Fruit fly (Drosophila melanogaster) whole organism, adult: Measurements from ENCODE around the gene Burs.
A peak's percentile ranks its signal among the peaks of the same experiment; 100 is the strongest.

Experiments
- CG11617 ChIP-seq: fragments of 200-800 bp; sonication (Bioruptor generic); optimal IDR thresholded peaks from 2 replicates; lab custom pipeline; 2017; ENCODE audit warnings: mild to moderate bottlenecking, missing biosample characterization, missing genetic modification reagents, missing genetic modification characterization
- CG12768 ChIP-seq: fragments of 200-800 bp; sonication (Bioruptor generic); optimal IDR thresholded peaks from 2 replicates; lab custom pipeline; 2017; ENCODE audit warnings: missing biosample characterization, missing genetic modification characterization, mild to moderate bottlenecking, moderate library complexity, missing genetic modification reagents
- CG14711 ChIP-seq: fragments of 200-800 bp; sonication (Bioruptor generic); optimal IDR thresholded peaks from 2 replicates; lab custom pipeline; 2018; ENCODE audit warnings: missing biosample characterization, mild to moderate bottlenecking, missing genetic modification characterization, moderate library complexity
- CG1620 ChIP-seq: fragments of 200-800 bp; sonication (Bioruptor generic); optimal IDR thresholded peaks from 2 replicates; lab custom pipeline; 2016; ENCODE audit warnings: missing biosample characterization, missing genetic modification characterization
- CG33017 ChIP-seq: fragments of 200-800 bp; sonication (Bioruptor generic); optimal IDR thresholded peaks from 2 replicates; lab custom pipeline; 2018; ENCODE audit warnings: missing biosample characterization, mild to moderate bottlenecking, missing genetic modification characterization, moderate library complexity
- CG5204 ChIP-seq: fragments of 200-800 bp; sonication (Bioruptor generic); optimal IDR thresholded peaks from 2 replicates; lab custom pipeline; 2016; ENCODE audit warnings: missing biosample characterization, missing genetic modification characterization
- CG7045 ChIP-seq: fragments of 200-800 bp; sonication (Bioruptor generic); optimal IDR thresholded peaks from 2 replicates; lab custom pipeline; 2017; ENCODE audit warnings: missing biosample characterization, mild to moderate bottlenecking, missing genetic modification characterization
- CG7101 ChIP-seq: fragments of 200-800 bp; sonication (Bioruptor generic); optimal IDR thresholded peaks from 2 replicates; lab custom pipeline; 2018; ENCODE audit warnings: missing biosample characterization, mild to moderate bottlenecking, missing genetic modification characterization, moderate library complexity
- Clk ChIP-seq: fragments of 200-800 bp; sonication (Bioruptor generic); optimal IDR thresholded peaks from 2 replicates; lab custom pipeline; 2017; ENCODE audit warnings: missing biosample characterization, missing genetic modification characterization
- Crg-1 ChIP-seq: fragments of 200-800 bp; sonication (Bioruptor generic); optimal IDR thresholded peaks from 2 replicates; lab custom pipeline; 2016; ENCODE audit warnings: missing biosample characterization, missing genetic modification characterization
- Hr96 ChIP-seq: fragments of 200-800 bp; sonication (Bioruptor generic); optimal IDR thresholded peaks from 2 replicates; lab custom pipeline; 2016; ENCODE audit warnings: missing biosample characterization, missing genetic modification characterization
- Mnt ChIP-seq: fragments of 200-800 bp; sonication (Bioruptor generic); optimal IDR thresholded peaks from 2 replicates; lab custom pipeline; 2016; ENCODE audit warnings: missing biosample characterization, mild to moderate bottlenecking, missing genetic modification characterization
- bab1 ChIP-seq: fragments of 200-800 bp; sonication (Bioruptor generic); optimal IDR thresholded peaks from 3 replicates; lab custom pipeline; 2019; ENCODE audit warnings: missing biosample characterization, mild to moderate bottlenecking, missing genetic modification characterization, moderate library complexity
- cic ChIP-seq: fragments of 200-800 bp; sonication (Bioruptor generic); optimal IDR thresholded peaks from 2 replicates; lab custom pipeline; 2017; ENCODE audit warnings: missing biosample characterization, mild to moderate bottlenecking, missing genetic modification characterization, moderate library complexity
- cnc ChIP-seq, 2 experiments: fragments of >200 bp; optimal IDR thresholded peaks; 2 replicates each; lab custom pipeline; 2017
- kay ChIP-seq: fragments of 200-800 bp; sonication (Bioruptor generic); peaks from one replicate; lab custom pipeline; 2016; ENCODE audit warnings: missing biosample characterization, missing genetic modification characterization, borderline replicate concordance
- ovo ChIP-seq: fragments of 200-800 bp; sonication (Bioruptor generic); optimal IDR thresholded peaks from 2 replicates; lab custom pipeline; 2016; ENCODE audit warnings: missing biosample characterization, missing genetic modification characterization
- pad ChIP-seq: fragments of 200-800 bp; sonication (Bioruptor generic); optimal IDR thresholded peaks from 3 replicates; lab custom pipeline; 2017; ENCODE audit warnings: missing biosample characterization, missing genetic modification characterization, mild to moderate bottlenecking, moderate library complexity, missing genetic modification reagents
- tj ChIP-seq: fragments of 200-800 bp; sonication (Bioruptor generic); optimal IDR thresholded peaks from 3 replicates; lab custom pipeline; 2017; ENCODE audit warnings: missing biosample characterization, mild to moderate bottlenecking, missing genetic modification characterization, moderate library complexity
- toe ChIP-seq: fragments of 200-800 bp; sonication (Bioruptor generic); optimal IDR thresholded peaks from 2 replicates; lab custom pipeline; 2016; ENCODE audit warnings: missing biosample characterization, missing genetic modification characterization

The Burs gene

dm6 chr3R:21769218-21769617 is at the start of gene Burs:
Gene Burs (plus strand): TSS chr3R:21769518.
- no peak for TF ChIP-seq CG7101 (tag; lab: Kevin White, UChicago)
- TF ChIP-seq tj = no peak
- no peak for TF ChIP-seq CG33017 (tag; lab: Kevin White, UChicago)
- TF ChIP-seq CG7045 (GFP tag; lab: Kevin White, UChicago) = no peak
- no peak for TF ChIP-seq kay (GFP tag; lab: Kevin White, UChicago)
- TF ChIP-seq cic (GFP tag; lab: Kevin White, UChicago) = no peak
- TF ChIP-seq CG11617 (GFP tag; lab: Kevin White, UChicago) = no peak
- no peak for TF ChIP-seq CG5204
- no peak for TF ChIP-seq bab1 (GFP tag; lab: Kevin White, UChicago)
- TF ChIP-seq toe (GFP tag; lab: Kevin White, UChicago) = no peak
- no peak for TF ChIP-seq Hr96 (GFP tag; lab: Kevin White, UChicago)
- no peak for TF ChIP-seq Clk (GFP tag; lab: Kevin White, UChicago)
- TF ChIP-seq pad (GFP tag; lab: Kevin White, UChicago) = no peak
- no peak for TF ChIP-seq CG1620 (GFP tag; lab: Kevin White, UChicago)
- TF ChIP-seq CG14711 (tag; lab: Kevin White, UChicago) = no peak
- no peak for TF ChIP-seq cnc (optimal IDR thresholded peaks at IDR 0.05; lab: Kevin White, UChicago)
- TF ChIP-seq CG12768 (GFP tag; lab: Kevin White, UChicago) = no peak
- TF ChIP-seq Crg-1 (GFP tag; lab: Kevin White, UChicago) = no peak

dm6 chr3R:21719934-21720431 is 49.3 kb upstream of the Burs start:
- peak; percentile 3 for TF ChIP-seq CG11617 (GFP tag; lab: Kevin White, UChicago)
- no peak for TF ChIP-seq toe (GFP tag; lab: Kevin White, UChicago)
- TF ChIP-seq ovo (GFP tag; lab: Kevin White, UChicago) = no peak
- peak; percentile 45 for TF ChIP-seq CG7101 (tag; lab: Kevin White, UChicago)
- TF ChIP-seq tj = no peak
- TF ChIP-seq Mnt (GFP tag; lab: Kevin White, UChicago) = no peak
- peak; percentile 16 for TF ChIP-seq CG5204
- TF ChIP-seq bab1 (GFP tag; lab: Kevin White, UChicago) = peak; percentile 30
- peak; percentile 15 for TF ChIP-seq pad (GFP tag; lab: Kevin White, UChicago)
- TF ChIP-seq cnc (optimal IDR thresholded peaks at IDR 0.05; lab: Kevin White, UChicago) = no peak
- peak; percentile 15 for TF ChIP-seq CG14711 (tag; lab: Kevin White, UChicago)
- peak; percentile 28 for TF ChIP-seq CG7045 (GFP tag; lab: Kevin White, UChicago)
- TF ChIP-seq cic (GFP tag; lab: Kevin White, UChicago) = no peak

- TF ChIP-seq bab1 (GFP tag; lab: Kevin White, UChicago) (no peak), CG14711 (tag; lab: Kevin White, UChicago) (no peak), toe (GFP tag; lab: Kevin White, UChicago) (no peak), Clk (GFP tag; lab: Kevin White, UChicago) (no peak), cnc (optimal IDR thresholded peaks at IDR 0.05; lab: Kevin White, UChicago) (no peak), CG7101 (tag; lab: Kevin White, UChicago) (no peak), tj (no peak), Hr96 (GFP tag; lab: Kevin White, UChicago) (no peak), kay (GFP tag; lab: Kevin White, UChicago) (no peak)
These were observed 46.9 kb upstream of the Burs start for dm6 chr3R:21722457-21722856.

dm6 chr3R:21726593-21726992 is 42.7 kb upstream of the Burs start:
- TF ChIP-seq CG14711 (tag; lab: Kevin White, UChicago) = no peak
- no peak for TF ChIP-seq CG12768 (GFP tag; lab: Kevin White, UChicago)
- no peak for TF ChIP-seq kay (GFP tag; lab: Kevin White, UChicago)
- TF ChIP-seq ovo (GFP tag; lab: Kevin White, UChicago) = no peak
- TF ChIP-seq Mnt (GFP tag; lab: Kevin White, UChicago) = no peak
- no peak for TF ChIP-seq toe (GFP tag; lab: Kevin White, UChicago)
- TF ChIP-seq tj = no peak
- TF ChIP-seq CG7045 (GFP tag; lab: Kevin White, UChicago) = no peak
- TF ChIP-seq cic (GFP tag; lab: Kevin White, UChicago) = no peak
- TF ChIP-seq cnc (optimal IDR thresholded peaks at IDR 0.05; lab: Kevin White, UChicago) = no peak
- TF ChIP-seq Clk (GFP tag; lab: Kevin White, UChicago) = no peak
- TF ChIP-seq Hr96 (GFP tag; lab: Kevin White, UChicago) = no peak

dm6 chr3R:21730955-21731354 is 38.4 kb upstream of the Burs start:
- TF ChIP-seq Clk (GFP tag; lab: Kevin White, UChicago) (no peak), tj (no peak), CG5204 (no peak), Crg-1 (GFP tag; lab: Kevin White, UChicago) (no peak), Hr96 (GFP tag; lab: Kevin White, UChicago) (no peak), CG7045 (GFP tag; lab: Kevin White, UChicago) (no peak), CG11617 (GFP tag; lab: Kevin White, UChicago) (no peak), kay (GFP tag; lab: Kevin White, UChicago) (no peak), ovo (GFP tag; lab: Kevin White, UChicago) (no peak), CG1620 (GFP tag; lab: Kevin White, UChicago) (no peak), CG14711 (tag; lab: Kevin White, UChicago) (no peak), cic (GFP tag; lab: Kevin White, UChicago) (no peak), pad (GFP tag; lab: Kevin White, UChicago) (no peak), cnc (optimal IDR thresholded peaks at IDR 0.05; lab: Kevin White, UChicago) (no peak)

- no peak for TF ChIP-seq CG5204
- no peak for TF ChIP-seq CG1620 (GFP tag; lab: Kevin White, UChicago)
- no peak for TF ChIP-seq cnc (optimal IDR thresholded peaks at IDR 0.05; lab: Kevin White, UChicago)
- no peak for TF ChIP-seq Mnt (GFP tag; lab: Kevin White, UChicago)
- no peak for TF ChIP-seq tj
- no peak for TF ChIP-seq CG12768 (GFP tag; lab: Kevin White, UChicago)
- no peak for TF ChIP-seq CG11617 (GFP tag; lab: Kevin White, UChicago)
- no peak for TF ChIP-seq Crg-1 (GFP tag; lab: Kevin White, UChicago)
These were observed 37.6 kb upstream of the Burs start for dm6 chr3R:21731682-21732081.
